Worm (Caenorhabditis elegans): ENCODE data around the gene nhr-42.

ce11 chrV:7007307-7007706, 8.7 kb downstream of the nhr-42 start, which contains the start of gene drd-10:
- no peak for TF ChIP-seq him-1 (tag; optimal IDR thresholded peaks at IDR 0.05)
- no peak for TF ChIP-seq W03F9.2 (tag; optimal IDR thresholded peaks at IDR 0.05)
- TF ChIP-seq dao-5 (tag; optimal IDR thresholded peaks at IDR 0.05): no peak

Data from whole organism, L4/young adult.